Fruit fly (Drosophila melanogaster): Measurements from ENCODE around the gene CG31313.

Gene CG31313

dm6 chr3R:14567329-14567728 lies at the start of gene CG31313:
TSS of gene CG31313 (minus strand) at chr3R:14567429.
- TF ChIP-seq gl (tag; optimal IDR thresholded peaks at IDR 0.05) (no peak), CG34367 (tag; optimal IDR thresholded peaks at IDR 0.05) (no peak), rn (GFP tag; IDR thresholded peaks at IDR 0.05) (no peak), CG4496 (GFP tag; IDR thresholded peaks at IDR 0.05) (no peak), CG17806 (tag; optimal IDR thresholded peaks at IDR 0.05) (no peak), CG13204 (GFP tag; optimal IDR thresholded peaks at IDR 0.05) (no peak), EcR (GFP tag; optimal IDR thresholded peaks at IDR 0.05) (no peak), Pif1A (GFP tag; optimal IDR thresholded peaks at IDR 0.05) (no peak), CG12605 (GFP tag; IDR thresholded peaks at IDR 0.05) (no peak), CG15710 (tag; optimal IDR thresholded peaks at IDR 0.05) (no peak), CG9948 (tag; optimal IDR thresholded peaks at IDR 0.05) (no peak), CG10348 (GFP tag; IDR thresholded peaks at IDR 0.05) (no peak), D1 (tag; optimal IDR thresholded peaks at IDR 0.05) (no peak), CG14655 (GFP tag; optimal IDR thresholded peaks at IDR 0.05) (no peak), Ets98B (GFP tag; IDR thresholded peaks at IDR 0.05) (no peak), Snoo (tag; optimal IDR thresholded peaks at IDR 0.05) (no peak), Pif1B (GFP tag; optimal IDR thresholded peaks at IDR 0.05) (no peak), CG8301 (tag; optimal IDR thresholded peaks at IDR 0.05) (no peak)

- TF ChIP-seq Pif1A (GFP tag; optimal IDR thresholded peaks at IDR 0.05) (peak; percentile 10), Snoo (tag; optimal IDR thresholded peaks at IDR 0.05) (peak; percentile 49), CG10348 (GFP tag; IDR thresholded peaks at IDR 0.05) (0 out of 2 replicates have a peak, but pooled peaks have one; percentile 23), D1 (tag; optimal IDR thresholded peaks at IDR 0.05) (no peak), CG8159 (tag; optimal IDR thresholded peaks at IDR 0.05) (peak; percentile 20), rn (GFP tag; IDR thresholded peaks at IDR 0.05) (0 out of 2 replicates have a peak, but pooled peaks have one; percentile 18), CG4496 (GFP tag; IDR thresholded peaks at IDR 0.05) (peak; percentile 33), CG32121 (GFP tag; IDR thresholded peaks at IDR 0.05) (0 out of 2 replicates have a peak, but pooled peaks have one; percentile 31), Ets98B (GFP tag; IDR thresholded peaks at IDR 0.05) (peak; percentile 57), CG8301 (tag; optimal IDR thresholded peaks at IDR 0.05) (no peak), CG12605 (GFP tag; IDR thresholded peaks at IDR 0.05) (peak; percentile 10; the same call in 1 of the 2 replicates), CG34367 (tag; optimal IDR thresholded peaks at IDR 0.05) (peak; percentile 26), Pif1B (GFP tag; optimal IDR thresholded peaks at IDR 0.05) (no peak), CG15710 (tag; optimal IDR thresholded peaks at IDR 0.05) (peak; percentile 56), CG14655 (GFP tag; optimal IDR thresholded peaks at IDR 0.05) (peak; percentile 39), CG9948 (tag; optimal IDR thresholded peaks at IDR 0.05) (no peak)
Measured at dm6 chr3R:14608892-14609692, 41.9 kb upstream of the CG31313 start, which contains the start of gene CG14853. TSS of gene CG14853 (plus strand) at chr3R:14609642.

DNA sequence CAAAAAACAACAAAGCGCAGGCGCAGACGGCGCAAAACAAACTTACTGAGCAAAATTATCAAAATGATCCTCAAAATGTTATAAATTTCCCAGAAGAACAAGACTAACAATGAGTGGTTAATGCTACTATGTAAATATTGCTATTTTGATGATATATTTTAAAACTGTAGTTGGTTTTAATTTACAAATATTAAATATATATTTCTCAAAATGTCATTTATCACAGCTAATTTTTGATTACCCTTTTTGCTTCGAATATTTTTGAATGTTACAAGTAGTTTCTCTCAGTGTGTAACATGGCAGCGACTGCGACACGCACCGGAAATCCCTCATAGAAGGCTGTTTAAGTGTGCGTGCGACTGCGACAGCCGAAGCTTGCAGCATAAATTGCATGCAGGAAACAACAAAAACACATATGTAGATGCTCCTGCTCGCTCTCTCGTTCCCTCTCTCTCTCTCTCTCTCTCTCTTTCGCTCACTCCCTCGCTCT lies 30.8 kb upstream of the CG31313 start:
- TF ChIP-seq Snoo (tag; optimal IDR thresholded peaks at IDR 0.05) (no peak), CG8301 (tag; optimal IDR thresholded peaks at IDR 0.05) (peak; percentile 53), CG32121 (GFP tag; IDR thresholded peaks at IDR 0.05) (peak; percentile 17; the same call in 1 of the 2 replicates), CG15710 (tag; optimal IDR thresholded peaks at IDR 0.05) (peak; percentile 62), EcR (GFP tag; optimal IDR thresholded peaks at IDR 0.05) (no peak), CG14655 (GFP tag; optimal IDR thresholded peaks at IDR 0.05) (peak; percentile 63), CG12605 (GFP tag; IDR thresholded peaks at IDR 0.05) (0 out of 2 replicates have a peak, but pooled peaks have one; percentile 22), Pif1A (GFP tag; optimal IDR thresholded peaks at IDR 0.05) (no peak), CG34367 (tag; optimal IDR thresholded peaks at IDR 0.05) (peak; percentile 46), D1 (tag; optimal IDR thresholded peaks at IDR 0.05) (no peak), CG8159 (tag; optimal IDR thresholded peaks at IDR 0.05) (peak; percentile 76), Pif1B (GFP tag; optimal IDR thresholded peaks at IDR 0.05) (peak; percentile 12), CG9948 (tag; optimal IDR thresholded peaks at IDR 0.05) (peak; percentile 58), gl (tag; optimal IDR thresholded peaks at IDR 0.05) (no peak), CG4496 (GFP tag; IDR thresholded peaks at IDR 0.05) (peak; percentile 52; the same call in 1 of the 3 replicates), fd96Ca (GFP tag; IDR thresholded peaks at IDR 0.05) (no peak), CG17806 (tag; optimal IDR thresholded peaks at IDR 0.05) (peak; percentile 59), Ets98B (GFP tag; IDR thresholded peaks at IDR 0.05) (peak; percentile 24; the same call in 1 of the 2 replicates)

dm6 chr3R:14590753-14591535 lies 23.7 kb upstream of the CG31313 start:
- peak; percentile 71 for TF ChIP-seq CG17806 (tag; optimal IDR thresholded peaks at IDR 0.05)
- TF ChIP-seq CG9948 (tag; optimal IDR thresholded peaks at IDR 0.05), result peak; percentile 61
- no peak for TF ChIP-seq CG32121 (GFP tag; IDR thresholded peaks at IDR 0.05)
- TF ChIP-seq CG14655 (GFP tag; optimal IDR thresholded peaks at IDR 0.05), result peak; percentile 73
- peak; percentile 52 for TF ChIP-seq CG34367 (tag; optimal IDR thresholded peaks at IDR 0.05)
- no peak for TF ChIP-seq CG12605 (GFP tag; IDR thresholded peaks at IDR 0.05)
- TF ChIP-seq CG10348 (GFP tag; IDR thresholded peaks at IDR 0.05), result no peak
- peak; percentile 31 for TF ChIP-seq CG13204 (GFP tag; optimal IDR thresholded peaks at IDR 0.05)
- TF ChIP-seq CG8159 (tag; optimal IDR thresholded peaks at IDR 0.05), result peak; percentile 83
- TF ChIP-seq Pif1A (GFP tag; optimal IDR thresholded peaks at IDR 0.05), result peak; percentile 36
- no peak for TF ChIP-seq fd96Ca (GFP tag; IDR thresholded peaks at IDR 0.05)
- TF ChIP-seq gl (tag; optimal IDR thresholded peaks at IDR 0.05), result no peak
- no peak for TF ChIP-seq Ets98B (GFP tag; IDR thresholded peaks at IDR 0.05)
- no peak for TF ChIP-seq EcR (GFP tag; optimal IDR thresholded peaks at IDR 0.05)
- TF ChIP-seq rn (GFP tag; IDR thresholded peaks at IDR 0.05), result no peak
- peak; percentile 39 for TF ChIP-seq Pif1B (GFP tag; optimal IDR thresholded peaks at IDR 0.05)
- TF ChIP-seq Snoo (tag; optimal IDR thresholded peaks at IDR 0.05), result no peak
- peak; percentile 57; the same call in 2 of the 3 replicates for TF ChIP-seq CG4496 (GFP tag; IDR thresholded peaks at IDR 0.05)
- peak; percentile 71 for TF ChIP-seq CG8301 (tag; optimal IDR thresholded peaks at IDR 0.05)
- TF ChIP-seq CG15710 (tag; optimal IDR thresholded peaks at IDR 0.05), result peak; percentile 77
- TF ChIP-seq D1 (tag; optimal IDR thresholded peaks at IDR 0.05), result peak; percentile 10
